Fruit fly (Drosophila melanogaster): ENCODE data around the gene hiw.
A peak's percentile ranks its signal among the peaks of the same experiment; 100 is the strongest.

hiw gene

DNA sequence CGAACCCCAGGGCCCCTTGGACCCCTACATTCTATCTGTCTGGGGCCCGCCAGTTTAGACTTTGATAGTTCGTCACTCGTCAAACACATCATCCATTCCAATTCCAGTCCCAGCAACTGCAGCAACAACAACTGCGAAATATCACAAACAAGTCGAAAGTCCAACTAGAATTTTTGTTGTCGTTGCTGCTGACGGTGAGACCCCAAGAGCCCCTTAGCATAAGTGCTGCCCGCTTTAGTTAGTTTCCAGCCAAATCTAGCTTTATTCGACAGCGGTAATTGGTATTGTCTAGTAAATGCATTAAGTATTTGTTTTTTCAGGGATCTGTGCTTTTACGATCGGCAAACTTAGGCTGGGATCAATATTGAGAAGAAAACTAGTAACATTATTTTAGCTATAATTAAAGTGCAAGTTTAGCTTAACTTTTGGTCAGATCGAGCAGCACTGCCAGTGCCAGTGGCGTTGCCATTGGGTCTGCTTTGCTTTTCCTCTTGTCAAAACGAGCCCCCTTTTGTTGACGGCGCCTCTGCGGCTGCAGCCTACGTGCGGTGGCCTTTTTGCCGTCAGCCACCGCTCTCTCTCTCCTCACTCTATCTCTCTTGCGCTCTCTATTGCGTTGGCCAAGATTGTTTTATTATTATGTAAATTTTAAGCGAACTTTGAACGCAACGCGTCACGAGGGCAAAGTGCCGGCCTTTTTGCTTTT lies 11.6 kb upstream of the hiw start (continued):
- TF ChIP-seq CG6813 (GFP tag; optimal IDR thresholded peaks at IDR 0.05) (peak; percentile 73), CG43689 (GFP tag; IDR thresholded peaks at IDR 0.05) (peak; percentile 73), CG34224 (GFP tag; IDR thresholded peaks at IDR 0.05; ENCODE audit: partially characterized antibody) (no peak), NC2β (GFP tag; optimal IDR thresholded peaks at IDR 0.05) (peak; percentile 92), Max (GFP tag; optimal IDR thresholded peaks at IDR 0.05) (peak; percentile 58), CG7271 (tag; optimal IDR thresholded peaks at IDR 0.05) (no peak), ase (GFP tag; IDR thresholded peaks at IDR 0.05) (peak; percentile 83), YL-1 (GFP tag; optimal IDR thresholded peaks at IDR 0.05) (peak; percentile 26), CG10267 (tag; optimal IDR thresholded peaks at IDR 0.05) (peak; percentile 77), rib (GFP tag; IDR thresholded peaks at IDR 0.05) (peak; percentile 88), Dad (GFP tag; optimal IDR thresholded peaks at IDR 0.05) (peak; percentile 85), cg (GFP tag; optimal IDR thresholded peaks at IDR 0.05) (no peak), Kr (GFP tag; optimal IDR thresholded peaks at IDR 0.05) (no peak), CG4707 (GFP tag; optimal IDR thresholded peaks at IDR 0.05) (peak; percentile 41), lab (GFP tag; optimal IDR thresholded peaks at IDR 0.05) (peak; percentile 94), CG32772 (GFP tag; IDR thresholded peaks at IDR 0.05) (peak; percentile 84), Taf1 (GFP tag; IDR thresholded peaks at IDR 0.05) (peak; percentile 82), hb (GFP tag; IDR thresholded peaks at IDR 0.05; ENCODE audit: partially characterized antibody) (no peak), Asciz (GFP tag; optimal IDR thresholded peaks at IDR 0.05) (peak; percentile 73), pho (GFP tag; optimal IDR thresholded peaks at IDR 0.05) (peak; percentile 94), CG7357 (GFP tag; IDR thresholded peaks at IDR 0.05) (peak; percentile 76), CrebB (tag; optimal IDR thresholded peaks at IDR 0.05) (peak; percentile 84), fru (optimal IDR thresholded peaks at IDR 0.05) (no peak), CG1529 (GFP tag; optimal IDR thresholded peaks at IDR 0.05) (peak; percentile 71), Atf-2 (GFP tag; optimal IDR thresholded peaks at IDR 0.05) (peak; percentile 93), CG33557 (GFP tag; optimal IDR thresholded peaks at IDR 0.05) (peak; percentile 54), dan (GFP tag; IDR thresholded peaks at IDR 0.05) (peak; percentile 37; the same call in 1 of the 2 replicates), CG11723 (GFP tag; optimal IDR thresholded peaks at IDR 0.05) (peak; percentile 85), CG8944 (GFP tag; optimal IDR thresholded peaks at IDR 0.05) (peak; percentile 88), Gsc (GFP tag; IDR thresholded peaks at IDR 0.05) (peak; percentile 71; the same call in 1 of the 2 replicates), CG1647 (GFP tag; optimal IDR thresholded peaks at IDR 0.05) (peak; percentile 88), CG3065 (GFP tag; optimal IDR thresholded peaks at IDR 0.05) (peak; percentile 73), CG12236 (GFP tag; optimal IDR thresholded peaks at IDR 0.05) (peak; percentile 78), disco-r (GFP tag; optimal IDR thresholded peaks at IDR 0.05) (peak; percentile 77), Opbp (GFP tag; IDR thresholded peaks at IDR 0.05; ENCODE audit: partially characterized antibody) (no peak), Stat92E (GFP tag; optimal IDR thresholded peaks at IDR 0.05) (peak in 1 of 3 experiments; percentile 70), CG9215 (GFP tag; IDR thresholded peaks at IDR 0.05) (peak; percentile 81), chinmo (GFP tag; IDR thresholded peaks at IDR 0.05; ENCODE audit: partially characterized antibody) (peak; percentile 73; the same call in 2 of the 4 replicates), Sry-δ (GFP tag; optimal IDR thresholded peaks at IDR 0.05) (peak; percentile 65), CG16863 (GFP tag; optimal IDR thresholded peaks at IDR 0.05) (peak; percentile 88), da (GFP tag; optimal IDR thresholded peaks at IDR 0.05) (peak; percentile 76), al (GFP tag; IDR thresholded peaks at IDR 0.05) (peak; percentile 85), br (optimal IDR thresholded peaks at IDR 0.05) (no peak), Awh (GFP tag; IDR thresholded peaks at IDR 0.05) (peak; percentile 68; the same call in 1 of the 2 replicates), Ets97D (GFP tag; optimal IDR thresholded peaks at IDR 0.05) (peak; percentile 68), CG15011 (GFP tag; optimal IDR thresholded peaks at IDR 0.05) (peak; percentile 67), CG13424 (tag; optimal IDR thresholded peaks at IDR 0.05) (peak; percentile 88), CG12299 (tag; optimal IDR thresholded peaks at IDR 0.05) (peak; percentile 60), chn (GFP tag; optimal IDR thresholded peaks at IDR 0.05) (peak; percentile 93), unc-4 (GFP tag; IDR thresholded peaks at IDR 0.05; ENCODE audit: partially characterized antibody) (no peak)
